Worm (Caenorhabditis elegans): ENCODE data around the gene cutl-2.

Gene cutl-2

ce11 chrII:9724464-9724863 is at the start of gene cutl-2:
TSS of gene cutl-2 (minus strand) at chrII:9724673.
- TF ChIP-seq ZK546.5 (tag; optimal IDR thresholded peaks at IDR 0.05) (no peak), nhr-43 (tag; optimal IDR thresholded peaks at IDR 0.05; ENCODE audit: poor library complexity, severe bottlenecking) (no peak)

DNA sequence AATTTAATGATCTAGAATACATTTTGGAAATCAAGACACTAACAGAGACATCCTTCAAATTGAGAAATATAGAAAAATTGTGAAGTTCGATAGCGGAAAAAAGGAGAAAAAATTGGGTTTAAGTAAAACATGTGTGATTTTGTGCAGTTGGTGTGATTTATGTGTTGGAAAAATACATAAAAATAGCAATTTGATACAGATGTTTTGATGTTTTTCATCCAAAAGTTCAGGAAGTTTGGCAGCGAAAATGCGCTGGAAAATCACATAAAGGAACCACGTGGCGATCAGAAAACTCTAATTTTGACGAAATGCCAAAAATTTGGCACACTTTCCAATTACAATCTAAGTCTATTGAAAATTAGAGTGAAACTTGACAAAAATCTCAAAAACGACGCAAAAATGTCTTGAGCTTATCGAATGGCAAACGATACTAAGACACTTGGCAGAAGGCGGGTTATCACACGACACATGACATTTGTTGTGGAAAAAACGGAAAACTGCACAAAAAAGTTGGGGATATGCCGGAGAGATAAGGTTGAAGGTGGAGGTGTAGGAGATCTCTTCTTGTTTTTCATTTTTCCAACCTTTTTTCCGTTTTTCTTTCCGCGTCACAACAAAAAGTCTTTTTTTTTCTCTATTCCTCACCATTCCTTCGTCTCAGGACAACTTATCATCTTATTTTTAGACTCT is 49.6 kb upstream of the cutl-2 start, which contains the start of gene ZK1321.4:
TSS of gene ZK1321.4 (minus strand) at position 51 of the 690 bp plus-strand sequence.
- TF ChIP-seq nhr-77 (tag; optimal IDR thresholded peaks at IDR 0.05) (no peak), nfya-1 (tag; optimal IDR thresholded peaks at IDR 0.05; ENCODE audit: insufficient read depth) (peak; percentile 22)

DNA sequence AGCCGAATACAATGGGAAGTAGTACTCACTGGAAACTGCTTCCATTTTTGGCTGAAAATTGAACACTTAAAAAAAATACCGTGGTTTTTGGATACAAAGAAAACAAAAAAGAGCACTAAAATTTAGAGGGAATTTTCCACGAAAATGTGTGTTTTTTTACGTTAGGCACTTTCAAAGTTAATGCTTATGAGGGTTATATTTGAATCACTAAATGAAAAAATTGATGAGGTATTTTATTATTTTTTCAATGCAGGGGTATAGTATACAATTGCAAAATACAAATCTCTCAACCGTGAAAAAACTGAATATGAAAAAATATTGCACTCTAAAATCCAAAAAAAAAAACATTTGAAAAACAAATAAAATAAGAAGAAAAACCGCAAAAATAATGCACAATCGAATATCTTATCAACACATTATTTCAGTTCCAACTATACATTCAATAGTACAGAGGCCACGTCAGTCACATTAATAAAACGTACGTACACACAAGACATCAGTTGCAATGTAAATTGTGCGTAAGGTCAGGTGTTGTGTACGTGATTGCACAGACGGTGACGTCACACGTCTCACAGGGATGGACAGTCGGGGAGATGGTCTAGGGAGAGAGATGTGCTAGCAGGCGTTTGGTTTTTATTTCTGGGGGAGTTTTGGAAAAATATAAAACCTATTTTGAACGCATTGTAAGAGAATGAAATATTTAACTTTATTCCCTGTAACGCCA is 45.5 kb upstream of the cutl-2 start, which contains the start of gene aqp-10:
TSS of gene aqp-10 (minus strand) at position 51 of the 724 bp plus-strand sequence.
- peak; percentile 86 for TF ChIP-seq nfya-1 (tag; optimal IDR thresholded peaks at IDR 0.05; ENCODE audit: insufficient read depth)
- TF ChIP-seq nhr-23 (tag; optimal IDR thresholded peaks at IDR 0.05) = peak; percentile 12
- no peak for TF ChIP-seq unc-39 (tag; optimal IDR thresholded peaks at IDR 0.05)
- TF ChIP-seq pha-4 (tag; optimal IDR thresholded peaks at IDR 0.05) = peak; percentile 66
- no peak for TF ChIP-seq tbx-2 (tag; optimal IDR thresholded peaks at IDR 0.05)
- peak; percentile 78 for TF ChIP-seq pqm-1 (tag; optimal IDR thresholded peaks at IDR 0.05)
- peak; percentile 76 for TF ChIP-seq elt-2 (tag; optimal IDR thresholded peaks at IDR 0.05)
- TF ChIP-seq R02D3.7 (tag; optimal IDR thresholded peaks at IDR 0.05) = peak; percentile 13
- TF ChIP-seq snpc-4 (tag; optimal IDR thresholded peaks at IDR 0.05) = peak; percentile 36
- TF ChIP-seq ceh-28 (tag; optimal IDR thresholded peaks at IDR 0.05) = peak; percentile 20
- no peak for TF ChIP-seq ceh-82 (tag; optimal IDR thresholded peaks at IDR 0.05)
- TF ChIP-seq hmg-11 (tag; optimal IDR thresholded peaks at IDR 0.05) = peak; percentile 73
- peak; percentile 30 for TF ChIP-seq nhr-43 (tag; optimal IDR thresholded peaks at IDR 0.05; ENCODE audit: poor library complexity, severe bottlenecking)

ce11 chrII:9764696-9765095 is 40.2 kb upstream of the cutl-2 start:
- TF ChIP-seq snpc-4 (tag; optimal IDR thresholded peaks at IDR 0.05) = no peak
- no peak for TF ChIP-seq hmg-11 (tag; optimal IDR thresholded peaks at IDR 0.05)
- no peak for TF ChIP-seq ceh-9 (tag; optimal IDR thresholded peaks at IDR 0.05)
- no peak for TF ChIP-seq ceh-82 (tag; optimal IDR thresholded peaks at IDR 0.05)
- TF ChIP-seq nhr-237 (tag; optimal IDR thresholded peaks at IDR 0.05) = no peak
- TF ChIP-seq pha-4 (tag; optimal IDR thresholded peaks at IDR 0.05) = no peak
- no peak for TF ChIP-seq pqm-1 (tag; optimal IDR thresholded peaks at IDR 0.05)
- TF ChIP-seq elt-1 (tag; optimal IDR thresholded peaks at IDR 0.05) = no peak
- TF ChIP-seq fos-1 (tag; optimal IDR thresholded peaks at IDR 0.05) = no peak
- TF ChIP-seq fkh-10 (GFP tag; optimal IDR thresholded peaks at IDR 0.05) = no peak
- no peak for TF ChIP-seq skn-1 (tag; optimal IDR thresholded peaks at IDR 0.05)
- no peak for TF ChIP-seq nhr-43 (tag; optimal IDR thresholded peaks at IDR 0.05; ENCODE audit: poor library complexity, severe bottlenecking)
- TF ChIP-seq aly-2 (tag; optimal IDR thresholded peaks at IDR 0.05) = no peak
- no peak for TF ChIP-seq egl-27 (tag; optimal IDR thresholded peaks at IDR 0.05)
- TF ChIP-seq nhr-25 (tag; optimal IDR thresholded peaks at IDR 0.05) = no peak
- no peak for TF ChIP-seq unc-62 (GFP tag; optimal IDR thresholded peaks at IDR 0.05)
- no peak for TF ChIP-seq ceh-28 (tag; optimal IDR thresholded peaks at IDR 0.05)

DNA sequence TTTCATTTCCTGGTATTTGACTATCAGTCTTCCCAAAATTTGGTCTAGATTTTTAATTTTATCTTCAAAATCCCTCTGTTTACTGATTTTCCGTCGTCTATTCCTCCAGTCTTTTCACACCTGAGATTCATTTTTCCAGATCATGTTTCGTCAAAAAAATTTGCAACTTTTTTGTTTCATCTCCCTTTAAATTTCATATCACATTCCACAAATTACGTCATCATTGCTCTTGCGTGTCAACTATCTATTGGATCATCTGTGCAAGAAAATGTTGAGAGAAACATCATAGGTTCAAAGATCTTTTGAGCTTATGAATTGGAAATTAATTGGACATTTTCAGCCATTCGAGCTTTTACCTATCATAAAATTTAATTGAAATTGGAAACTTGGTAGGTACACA is 34.9 kb upstream of the cutl-2 start:
- no peak for TF ChIP-seq pqm-1 (tag; optimal IDR thresholded peaks at IDR 0.05)
- peak; percentile 26 for TF ChIP-seq nfya-1 (tag; optimal IDR thresholded peaks at IDR 0.05; ENCODE audit: insufficient read depth)
- TF ChIP-seq nhr-11 (tag; optimal IDR thresholded peaks at IDR 0.05) = peak; percentile 60

DNA sequence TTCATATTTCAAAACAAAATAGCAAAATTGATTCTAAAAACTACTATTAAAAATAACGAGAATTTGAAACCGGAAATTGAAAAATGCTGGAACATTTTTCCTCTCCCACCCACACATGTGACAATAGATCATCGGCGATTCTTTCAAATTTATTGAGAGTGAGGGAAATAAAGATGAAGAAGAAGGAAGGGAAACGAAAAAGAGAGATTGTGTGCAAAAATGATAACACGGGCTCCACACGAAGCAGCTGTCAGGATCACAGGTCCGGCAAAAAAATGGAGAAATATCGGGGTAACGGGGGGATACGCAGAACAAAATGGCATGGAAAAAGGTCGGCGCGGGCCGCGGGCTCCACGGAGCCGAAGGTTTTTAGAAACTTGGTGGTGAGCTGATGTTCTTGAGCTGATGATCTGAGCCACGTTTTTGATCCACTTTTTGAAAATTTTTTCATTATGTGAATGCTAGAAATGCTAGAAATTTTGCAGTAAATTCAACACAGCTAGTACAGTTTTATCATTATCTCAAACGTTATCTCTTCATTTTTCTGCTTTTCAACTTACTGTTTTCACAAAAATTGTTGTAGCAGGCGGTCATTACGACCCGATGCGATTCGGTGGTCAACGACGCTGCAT is 33.3 kb upstream of the cutl-2 start, which contains the start of gene shk-1:
TSS of gene shk-1 (plus strand) at position 582 of the 632 bp plus-strand sequence.
- no peak for TF ChIP-seq lin-15B (tag; optimal IDR thresholded peaks at IDR 0.05)
- no peak for TF ChIP-seq mdl-1 (tag; optimal IDR thresholded peaks at IDR 0.05)
- TF ChIP-seq ceh-16 (tag; optimal IDR thresholded peaks at IDR 0.05) = no peak
- TF ChIP-seq nfya-1 (tag; optimal IDR thresholded peaks at IDR 0.05; ENCODE audit: insufficient read depth) = peak; percentile 31
- TF ChIP-seq aly-2 (tag; optimal IDR thresholded peaks at IDR 0.05) = no peak
- no peak for TF ChIP-seq fos-1 (tag; optimal IDR thresholded peaks at IDR 0.05)
- TF ChIP-seq jun-1 (tag; optimal IDR thresholded peaks at IDR 0.05) = no peak
- TF ChIP-seq nhr-11 (tag; optimal IDR thresholded peaks at IDR 0.05) = peak; percentile 40
- TF ChIP-seq eor-1 (tag; optimal IDR thresholded peaks at IDR 0.05) = no peak
- no peak for TF ChIP-seq R02D3.7 (tag; optimal IDR thresholded peaks at IDR 0.05)
- TF ChIP-seq nhr-77 (tag; optimal IDR thresholded peaks at IDR 0.05) = no peak
